Worm (Caenorhabditis elegans) whole organism, dauer: ENCODE results near the gene M106.8.

Experiments used
- unc-62 ChIP-seq: sonication (generic microtip); optimal IDR thresholded peaks from 2 replicates; lab custom pipeline; 2017; ENCODE audit warnings: missing biosample characterization, missing genetic modification reagents, missing genetic modification characterization

The M106.8 gene

DNA sequence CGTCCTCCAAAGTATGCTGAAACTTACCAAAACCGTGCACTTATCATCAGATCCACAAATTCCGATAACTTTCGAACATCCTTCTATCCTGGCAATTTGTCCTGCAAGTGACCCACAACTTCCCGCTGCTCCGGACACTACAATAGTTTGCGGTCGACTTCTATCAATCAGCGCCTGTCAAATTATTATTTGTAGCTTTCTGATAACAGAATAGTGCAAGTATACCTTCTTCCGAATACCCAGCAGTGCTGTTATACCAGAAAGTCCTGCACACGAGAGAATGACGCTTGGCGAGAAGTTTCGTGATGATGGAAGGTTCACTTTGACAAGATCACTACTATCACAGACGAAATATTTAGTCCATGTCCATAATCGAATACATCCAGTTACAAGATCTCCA, 15.9 kb upstream of the M106.8 start:
- no peak for TF ChIP-seq unc-62 (GFP tag; lab: Kevin White, UChicago)

DNA sequence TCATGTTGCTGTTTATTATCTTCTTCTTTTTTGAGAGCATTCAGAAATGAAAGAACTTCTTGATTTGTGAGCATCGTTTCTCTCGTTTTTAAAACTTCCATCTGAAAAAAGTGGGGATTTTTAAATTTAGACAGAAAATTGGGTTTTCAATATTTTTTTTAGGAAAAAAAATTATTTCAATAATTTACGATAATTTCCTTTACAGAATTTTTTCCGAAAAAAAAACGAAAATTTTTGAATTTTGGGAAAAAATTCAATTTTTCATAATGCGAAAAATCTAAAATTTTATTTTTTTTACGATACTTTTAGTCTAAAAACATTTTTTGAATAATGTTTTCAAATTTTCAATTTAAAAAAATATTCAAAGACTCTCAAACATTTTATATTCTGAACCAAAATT, 13.7 kb upstream of the M106.8 start, which contains the start of gene M106.7:
Gene M106.7 (minus strand): TSS at position 101 of the 400 bp plus-strand sequence.
- TF ChIP-seq unc-62 (GFP tag; lab: Kevin White, UChicago) = no peak

DNA sequence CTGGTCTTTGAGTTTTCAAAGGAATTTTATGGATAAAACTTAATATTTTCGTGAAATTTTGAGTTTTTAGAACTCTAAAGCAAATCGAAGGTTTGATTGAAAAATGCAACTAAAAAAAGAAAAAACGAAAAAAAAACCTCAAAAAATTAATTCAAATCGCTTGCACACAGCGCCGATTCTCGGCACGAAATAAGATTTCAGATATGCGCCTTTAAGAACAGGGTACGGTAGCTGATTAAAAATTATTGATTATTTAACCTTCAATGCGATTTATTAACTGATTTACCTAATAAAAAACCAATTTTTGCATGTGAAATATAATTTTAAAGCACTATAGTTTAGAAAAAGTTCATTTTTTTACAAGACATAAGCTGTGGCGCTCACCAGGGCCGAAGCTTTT, 9.5 kb upstream of the M106.8 start:
- no peak for TF ChIP-seq unc-62 (GFP tag; lab: Kevin White, UChicago)

DNA sequence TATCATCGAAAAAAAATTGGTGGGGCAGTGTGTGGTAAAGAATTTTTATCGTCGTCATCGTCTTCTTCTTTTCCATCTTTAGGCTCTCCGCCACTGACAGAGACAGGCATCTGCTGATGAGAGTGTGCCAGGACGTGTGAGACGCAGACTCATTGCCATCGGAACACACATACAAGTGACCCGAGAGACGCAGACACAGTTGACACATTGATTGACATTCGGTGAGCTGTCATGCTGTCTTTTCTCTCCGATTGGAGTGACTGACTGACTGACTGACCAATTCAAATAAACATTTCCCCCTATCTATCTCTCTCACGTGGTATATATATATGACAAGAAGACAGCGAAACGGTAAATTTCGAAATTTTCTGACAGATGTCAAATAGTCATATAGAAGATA, 7.7 kb upstream of the M106.8 start:
- TF ChIP-seq unc-62 (GFP tag; lab: Kevin White, UChicago) = no peak

DNA sequence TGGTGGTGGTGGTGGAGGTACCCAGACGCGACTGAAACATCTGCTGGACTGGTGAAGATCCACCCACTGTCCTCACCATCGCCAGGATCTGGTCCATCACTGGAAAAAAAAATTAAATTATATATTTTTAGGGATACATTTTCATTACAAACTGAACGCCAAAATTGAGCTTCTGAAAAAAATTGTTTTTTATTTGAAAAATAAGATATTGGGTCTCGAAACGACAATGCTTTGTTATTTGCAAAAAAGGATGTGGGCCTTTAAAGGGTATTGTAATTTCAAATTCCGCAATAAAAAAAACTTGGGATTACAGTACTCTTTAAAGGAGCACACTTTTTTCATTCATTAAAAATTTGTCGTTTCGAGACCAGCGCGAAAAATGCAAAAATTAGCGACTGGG, 6.5 kb upstream of the M106.8 start, which contains the start of gene M106.2:
Gene M106.2 (minus strand): TSS at position 101 of the 400 bp plus-strand sequence.
- no peak for TF ChIP-seq unc-62 (GFP tag; lab: Kevin White, UChicago)

DNA sequence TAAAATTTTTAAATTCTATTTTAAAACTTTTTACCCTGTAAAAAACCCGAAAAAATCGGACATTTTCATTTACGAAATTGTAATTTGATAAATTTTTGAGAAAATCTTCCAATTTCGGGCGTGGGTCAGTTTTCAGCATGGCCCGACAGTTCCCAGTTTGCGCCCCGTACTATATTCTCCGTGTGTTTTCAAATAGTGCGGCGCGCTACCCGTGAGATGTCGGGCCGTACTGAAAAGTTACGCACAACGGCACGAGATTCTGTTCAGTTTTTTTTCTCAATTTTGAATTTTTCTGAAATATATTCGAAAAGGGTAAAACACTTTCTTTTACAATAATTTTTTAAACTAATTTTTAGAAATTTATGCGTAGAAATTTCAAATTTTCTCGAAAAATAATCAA, 3.6 kb upstream of the M106.8 start:
- TF ChIP-seq unc-62 (GFP tag; lab: Kevin White, UChicago) = no peak

DNA sequence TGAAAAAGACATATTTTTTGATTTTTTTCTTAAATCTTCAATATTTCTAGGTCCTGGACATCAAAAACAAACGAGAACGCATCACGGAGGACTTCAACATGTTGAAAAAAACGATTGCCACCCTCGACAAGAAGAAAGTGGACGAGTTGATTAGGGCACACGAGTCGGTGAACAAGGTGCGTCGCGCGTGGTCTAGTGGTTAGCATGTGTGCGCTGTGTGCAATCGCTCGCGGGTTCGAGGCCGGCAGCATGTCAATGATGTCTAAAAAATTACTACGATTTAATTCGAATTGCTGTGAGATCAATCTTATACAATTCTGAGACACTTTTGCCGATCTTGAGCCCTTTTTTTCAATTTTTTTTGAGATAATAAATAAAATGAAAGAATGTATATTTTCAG, 3.4 kb downstream of the M106.8 start:
- no peak for TF ChIP-seq unc-62 (GFP tag; lab: Kevin White, UChicago)

DNA sequence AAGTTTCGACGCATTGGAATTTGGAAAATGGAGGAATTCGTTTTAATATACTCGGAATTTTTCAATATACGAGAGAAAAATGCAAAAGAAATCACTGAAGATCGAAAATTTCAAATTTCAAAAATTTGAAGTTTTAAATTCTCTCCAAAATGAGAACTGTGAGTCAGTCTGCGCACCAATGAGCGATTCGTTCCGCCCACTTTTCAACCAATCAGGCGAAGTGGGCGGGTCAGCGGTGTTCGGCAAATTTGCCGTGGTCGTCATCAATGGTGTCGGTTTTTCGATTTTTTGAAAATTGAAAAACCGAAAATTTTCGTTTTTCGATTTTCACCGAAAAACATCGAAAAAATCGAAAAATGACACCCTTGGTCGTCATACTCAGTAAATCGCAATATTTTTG, 4.9 kb downstream of the M106.8 start:
- no peak for TF ChIP-seq unc-62 (GFP tag; lab: Kevin White, UChicago)

DNA sequence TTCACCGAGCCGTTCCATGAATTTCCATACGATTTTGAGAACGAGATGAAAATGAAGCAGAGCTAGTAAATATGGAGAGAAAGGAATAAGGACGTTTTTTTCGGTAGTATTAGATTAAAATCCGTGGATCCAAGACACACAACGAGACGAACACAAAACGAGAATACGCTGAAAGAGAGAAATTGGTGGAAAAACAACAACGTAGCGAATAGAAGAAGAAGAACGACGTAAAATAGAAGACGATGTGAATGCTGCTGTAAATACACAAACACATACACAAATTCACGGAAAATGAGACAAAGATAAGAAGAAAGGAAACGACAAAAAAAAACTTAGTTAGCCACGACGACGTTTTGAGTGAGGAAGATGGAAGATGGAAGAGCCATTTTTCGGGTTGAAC, 8.7 kb downstream of the M106.8 start:
- TF ChIP-seq unc-62 (GFP tag; lab: Kevin White, UChicago) = no peak

DNA sequence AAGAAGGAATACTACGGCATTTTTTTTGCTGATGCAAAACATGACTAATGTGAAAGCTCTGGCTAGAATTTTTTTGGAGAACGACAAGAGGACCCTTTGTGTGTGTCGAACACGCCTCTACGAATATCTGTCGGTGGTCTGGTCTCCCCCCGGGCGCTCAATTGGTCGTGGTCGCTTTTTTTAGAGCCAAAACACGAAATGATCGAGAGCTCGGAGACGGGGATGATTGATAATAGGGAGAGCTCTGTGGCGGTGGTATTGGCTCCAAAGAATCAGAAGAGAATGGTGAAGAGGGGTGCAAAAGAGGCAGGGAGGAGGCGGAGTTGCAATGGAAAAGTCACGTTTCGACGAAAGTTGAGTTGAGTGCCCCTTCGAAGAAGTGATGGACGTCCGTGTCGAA, 13.9 kb downstream of the M106.8 start:
- TF ChIP-seq unc-62 (GFP tag; lab: Kevin White, UChicago) = no peak

DNA sequence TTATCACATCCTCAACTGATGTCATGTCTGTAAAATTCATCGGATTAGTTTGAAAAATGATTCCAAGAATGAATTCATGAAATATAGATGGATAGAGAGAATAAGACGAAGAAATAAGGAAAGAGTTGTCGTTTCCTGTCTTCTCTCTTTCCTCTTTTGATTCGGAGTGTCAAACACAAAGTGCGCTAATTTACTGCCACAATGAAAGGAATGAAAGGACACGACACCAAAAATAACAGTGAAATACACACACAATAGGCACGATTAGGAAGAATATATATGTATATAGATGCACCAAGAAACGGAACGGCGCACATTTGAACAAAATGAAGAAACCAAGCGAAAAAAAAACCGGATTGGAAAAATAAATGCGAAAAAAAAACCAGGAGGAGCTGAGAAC, 14.3 kb downstream of the M106.8 start, which contains the start of gene VM106R.1:
Gene VM106R.1 (minus strand): TSS at position 101 of the 400 bp plus-strand sequence.
- no peak for TF ChIP-seq unc-62 (GFP tag; lab: Kevin White, UChicago)

DNA sequence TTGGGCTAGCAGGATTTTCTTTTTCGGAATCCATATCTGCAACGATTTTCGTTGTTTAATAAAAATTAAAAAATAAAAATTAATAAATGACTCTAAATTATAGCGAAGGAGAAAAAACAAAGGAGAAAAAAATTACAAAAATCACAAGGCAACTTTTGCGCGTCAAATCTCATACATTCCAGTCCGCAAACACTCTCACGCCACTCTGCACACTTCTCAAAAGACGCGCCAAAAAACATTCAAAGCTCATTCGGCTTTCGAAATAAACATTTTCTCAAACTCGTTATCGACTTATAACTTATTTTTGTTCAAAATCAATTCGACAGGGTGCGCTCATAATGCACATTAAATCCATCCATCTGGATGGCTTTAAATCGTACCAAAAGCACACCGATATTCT, 19.4 kb downstream of the M106.8 start, which contains the start of the genes R06F6.12 and mix-1:
Gene R06F6.12 (minus strand): TSS at position 36 of the 400 bp plus-strand sequence.
Gene mix-1 (plus strand): TSS at position 201 of the 400 bp plus-strand sequence.
- no peak for TF ChIP-seq unc-62 (GFP tag; lab: Kevin White, UChicago)

DNA sequence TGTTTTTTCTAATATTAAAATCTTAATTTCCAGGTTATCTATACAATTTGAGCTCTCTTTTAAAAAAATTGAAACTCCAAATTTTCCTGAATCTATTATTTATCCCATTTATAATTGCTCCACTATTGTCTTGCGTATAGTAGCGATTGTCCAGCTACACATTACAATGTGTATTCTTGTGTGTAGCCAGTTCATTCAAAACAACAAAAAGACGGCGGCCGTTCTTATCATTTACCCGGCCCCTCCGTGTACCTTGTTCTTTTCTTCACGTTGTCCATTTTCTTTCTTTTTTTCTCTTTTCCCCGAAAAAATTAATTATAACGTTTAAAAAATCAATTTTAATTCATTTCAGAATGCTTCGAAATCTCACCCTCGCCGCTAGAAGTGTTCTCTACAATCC, 22.7 kb downstream of the M106.8 start, which contains the start of gene ech-4:
Gene ech-4 (plus strand): TSS at position 353 of the 400 bp plus-strand sequence.
- no peak for TF ChIP-seq unc-62 (GFP tag; lab: Kevin White, UChicago)

DNA sequence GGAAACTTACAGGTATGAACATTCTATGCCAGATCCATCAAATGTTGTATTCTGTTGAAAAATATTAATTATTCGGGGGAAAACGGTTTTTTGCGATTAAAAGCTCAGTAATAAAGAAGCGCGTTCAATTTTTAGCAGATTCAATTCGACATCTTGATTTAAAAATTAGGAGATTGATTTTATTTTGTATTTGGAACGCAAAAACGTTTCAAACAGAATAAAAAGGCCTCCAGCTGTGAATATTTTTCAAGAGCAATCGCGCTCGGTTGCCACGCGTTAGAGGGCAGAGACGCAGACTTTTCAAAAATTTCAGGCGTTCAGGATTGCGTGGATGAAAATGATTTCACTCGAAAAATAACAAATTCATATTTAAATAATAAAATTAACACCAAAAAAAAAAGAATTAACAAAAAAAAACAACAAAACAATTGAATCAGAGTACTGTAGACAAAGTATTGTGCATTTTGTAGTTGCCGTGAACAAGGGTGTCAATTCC, 23.5 kb downstream of the M106.8 start, which contains the start of gene R06F6.8:
Gene R06F6.8 (minus strand): TSS at position 51 of the 496 bp plus-strand sequence.
- no peak for TF ChIP-seq unc-62 (GFP tag; lab: Kevin White, UChicago)

DNA sequence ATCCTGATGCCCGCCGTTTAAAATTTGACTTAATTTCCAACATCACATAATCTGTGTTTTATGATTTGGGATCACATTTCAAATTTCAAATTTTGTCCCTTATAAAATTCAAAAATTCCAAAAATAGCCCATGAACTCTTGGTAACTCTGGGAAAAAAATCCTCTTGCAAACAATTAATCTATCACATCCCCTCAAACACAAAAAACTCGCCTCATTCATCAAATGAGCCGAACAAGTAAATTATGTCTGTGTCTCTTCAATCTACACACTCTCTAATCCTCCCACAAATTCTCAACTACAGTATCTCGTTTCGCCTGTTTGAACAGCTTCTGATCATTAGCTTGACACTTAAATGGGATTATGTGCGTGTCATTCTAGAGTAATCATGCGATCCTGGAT, 32.7 kb downstream of the M106.8 start, which contains the start of gene msrp-7:
Gene msrp-7 (plus strand): TSS at position 301 of the 400 bp plus-strand sequence.
- TF ChIP-seq unc-62 (GFP tag; lab: Kevin White, UChicago) = no peak

DNA sequence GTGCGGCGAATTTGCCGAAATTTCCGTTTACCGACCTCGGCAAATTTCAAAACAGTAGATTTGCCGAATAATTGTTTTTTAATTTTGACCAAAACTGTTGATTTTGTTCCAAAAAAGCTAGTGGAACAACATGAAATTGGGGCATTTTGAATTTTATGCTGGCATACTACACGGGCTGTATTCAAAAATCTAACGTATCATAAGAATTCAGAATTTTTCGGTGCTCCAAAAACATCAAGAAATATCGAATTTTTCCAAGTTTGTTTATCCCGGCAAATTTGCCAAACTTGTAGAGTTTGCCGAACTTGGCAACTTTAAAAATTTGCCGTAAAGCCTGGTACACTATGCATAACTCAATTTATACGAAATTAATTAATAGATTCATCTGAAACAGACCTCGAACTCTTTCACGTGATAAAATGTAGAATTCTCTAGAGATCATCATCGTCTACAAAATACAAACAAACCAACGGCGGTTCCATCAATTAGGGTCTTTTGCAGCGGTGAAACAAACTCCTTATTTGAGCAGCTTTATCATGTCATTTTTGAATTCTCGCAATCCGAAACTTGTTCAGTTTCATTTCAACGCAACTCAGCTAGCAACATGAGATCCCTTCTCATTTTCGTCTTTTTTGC, 34.6 kb downstream of the M106.8 start, which contains the start of gene R06F6.14:
Gene R06F6.14 (plus strand): TSS at position 586 of the 636 bp plus-strand sequence.
- TF ChIP-seq unc-62 (GFP tag; lab: Kevin White, UChicago) = no peak

DNA sequence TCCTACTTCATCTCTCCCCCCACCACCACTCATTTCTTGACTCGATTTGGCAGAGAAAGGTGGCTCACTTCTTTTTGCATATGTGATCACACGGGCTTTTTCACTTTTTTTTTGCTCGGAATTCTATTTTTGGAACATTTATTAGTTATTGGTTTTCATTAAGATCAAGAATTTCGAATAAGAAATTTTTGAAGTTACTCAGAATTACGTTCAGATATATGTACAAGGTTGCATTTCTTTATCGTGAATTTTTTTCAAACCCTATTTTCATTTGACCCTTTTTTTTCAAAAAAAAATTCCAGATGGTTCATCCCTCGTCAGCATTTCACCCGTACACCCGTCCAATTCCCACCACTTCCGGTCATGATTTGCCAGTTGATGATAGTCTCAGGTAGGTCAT, 38.0 kb downstream of the M106.8 start, which contains the start of gene ceh-62:
Gene ceh-62 (plus strand): TSS at position 301 of the 400 bp plus-strand sequence.
- no peak for TF ChIP-seq unc-62 (GFP tag; lab: Kevin White, UChicago)
